Fruit fly (Drosophila melanogaster): ENCODE measurements around the gene DIP-gamma.
A peak's percentile ranks its signal among the peaks of the same experiment; 100 is the strongest.

DIP-gamma gene

DNA sequence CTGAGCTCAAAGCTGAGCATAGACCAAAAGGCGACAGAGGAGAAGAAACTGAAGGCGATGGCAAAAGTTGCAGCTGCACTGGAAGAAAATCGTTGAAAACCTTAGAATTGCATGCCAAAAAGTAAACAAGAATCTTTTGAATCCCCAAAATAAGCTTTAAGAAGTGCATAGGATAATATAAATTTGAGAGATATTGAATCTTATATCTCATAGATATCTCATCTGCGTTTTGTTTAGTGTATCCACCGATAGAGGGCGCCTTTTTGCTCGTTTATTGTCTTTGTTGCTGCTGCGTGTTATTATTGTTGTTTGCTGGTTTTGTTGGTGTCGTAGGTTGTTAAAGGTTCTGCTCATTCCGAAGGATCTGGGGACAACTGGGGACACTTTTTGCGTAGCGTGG, 15.7 kb upstream of the DIP-gamma start (continued):
- TF ChIP-seq NC2α (GFP tag; optimal IDR thresholded peaks at IDR 0.05): no peak
- no peak for TF ChIP-seq CG10321 (GFP tag; IDR thresholded peaks at IDR 0.05)
- no peak for TF ChIP-seq CG10267 (tag; optimal IDR thresholded peaks at IDR 0.05)
- TF ChIP-seq ash1 (GFP tag; optimal IDR thresholded peaks at IDR 0.05): no peak
- no peak for TF ChIP-seq pros (GFP tag; optimal IDR thresholded peaks at IDR 0.05)
- no peak for TF ChIP-seq so (GFP tag; IDR thresholded peaks at IDR 0.05)
- TF ChIP-seq lilli (GFP tag; optimal IDR thresholded peaks at IDR 0.05): no peak
- no peak for TF ChIP-seq Elba2 (GFP tag; optimal IDR thresholded peaks at IDR 0.05)
- no peak for TF ChIP-seq CG10462 (GFP tag; optimal IDR thresholded peaks at IDR 0.05)
- peak in 1 of 2 experiments; percentile 46 for TF ChIP-seq Hr51 (GFP tag; optimal IDR thresholded peaks at IDR 0.05)
- TF ChIP-seq CG7271 (tag; optimal IDR thresholded peaks at IDR 0.05): no peak
- peak; percentile 11 for TF ChIP-seq gem (tag; optimal IDR thresholded peaks at IDR 0.05)
- TF ChIP-seq bigmax (GFP tag; optimal IDR thresholded peaks at IDR 0.05): no peak
- no peak for TF ChIP-seq btn (GFP tag; optimal IDR thresholded peaks at IDR 0.05)
- TF ChIP-seq CG12391 (tag; optimal IDR thresholded peaks at IDR 0.05): peak; percentile 17
- TF ChIP-seq CG1233 (GFP tag; optimal IDR thresholded peaks at IDR 0.05): no peak
- no peak for TF ChIP-seq croc (GFP tag; conservative IDR thresholded peaks at IDR 0.05)
- no peak for TF ChIP-seq ato (GFP tag; IDR thresholded peaks at IDR 0.05; ENCODE audit: partially characterized antibody)
- no peak for TF ChIP-seq ase (GFP tag; IDR thresholded peaks at IDR 0.05)
- no peak for TF ChIP-seq CG6654 (GFP tag; optimal IDR thresholded peaks at IDR 0.05)
- 0 out of 2 replicates have a peak, but pooled peaks have one; percentile 8 for TF ChIP-seq CG3847 (GFP tag; IDR thresholded peaks at IDR 0.05)
- TF ChIP-seq CG12659 (GFP tag; optimal IDR thresholded peaks at IDR 0.05): no peak
- no peak for TF ChIP-seq CkIIα-i1 (GFP tag; IDR thresholded peaks at IDR 0.05)
- TF ChIP-seq CG18764 (GFP tag; optimal IDR thresholded peaks at IDR 0.05): no peak
- no peak for TF ChIP-seq CG6254 (GFP tag; optimal IDR thresholded peaks at IDR 0.05)
- no peak for TF ChIP-seq CG6791 (GFP tag; IDR thresholded peaks at IDR 0.05; ENCODE audit: partially characterized antibody)
- TF ChIP-seq CG7372 (GFP tag; IDR thresholded peaks at IDR 0.05): no peak
- TF ChIP-seq CG12071 (GFP tag; optimal IDR thresholded peaks at IDR 0.05): no peak
- peak; percentile 21; the same call in 1 of the 2 replicates for TF ChIP-seq sisA (GFP tag; IDR thresholded peaks at IDR 0.05)
- no peak for TF ChIP-seq psq (GFP tag; optimal IDR thresholded peaks at IDR 0.05)
- TF ChIP-seq Eip74EF (GFP tag; optimal IDR thresholded peaks at IDR 0.05): no peak
- no peak for TF ChIP-seq CG13287 (GFP tag; IDR thresholded peaks at IDR 0.05; ENCODE audit: partially characterized antibody)
- no peak for TF ChIP-seq tin (GFP tag; optimal IDR thresholded peaks at IDR 0.05)
- TF ChIP-seq crc (GFP tag; optimal IDR thresholded peaks at IDR 0.05): no peak
- no peak for TF ChIP-seq CG12104 (GFP tag; optimal IDR thresholded peaks at IDR 0.05)
- TF ChIP-seq lab (GFP tag; optimal IDR thresholded peaks at IDR 0.05): peak; percentile 26
- no peak for TF ChIP-seq lbe (GFP tag; optimal IDR thresholded peaks at IDR 0.05)
- no peak for TF ChIP-seq CG14860 (GFP tag; IDR thresholded peaks at IDR 0.05; ENCODE audit: partially characterized antibody)
- TF ChIP-seq knrl (GFP tag; IDR thresholded peaks at IDR 0.05; ENCODE audit: partially characterized antibody): no peak
- TF ChIP-seq h (optimal IDR thresholded peaks at IDR 0.05): no peak
- no peak for TF ChIP-seq Xrp1 (GFP tag; IDR thresholded peaks at IDR 0.05)
- TF ChIP-seq toy (GFP tag; IDR thresholded peaks at IDR 0.05): no peak
- no peak for TF ChIP-seq Hr3 (GFP tag; optimal IDR thresholded peaks at IDR 0.05)
- no peak for TF ChIP-seq schlank (tag; optimal IDR thresholded peaks at IDR 0.05)
- no peak for TF ChIP-seq pan (optimal IDR thresholded peaks at IDR 0.05)
- no peak for TF ChIP-seq pan (GFP tag; optimal IDR thresholded peaks at IDR 0.05 in 1 of 2, IDR thresholded peaks at IDR 0.05 in 1 of 2)
- TF ChIP-seq CG11560 (tag; IDR thresholded peaks at IDR 0.05): no peak
- peak; percentile 23 for TF ChIP-seq Sox102F (GFP tag; optimal IDR thresholded peaks at IDR 0.05)
- TF ChIP-seq ftz-f1 (GFP tag; optimal IDR thresholded peaks at IDR 0.05): no peak
- TF ChIP-seq caup (GFP tag; optimal IDR thresholded peaks at IDR 0.05; ENCODE audit: severe bottlenecking): no peak
- no peak for TF ChIP-seq CG8765 (GFP tag; IDR thresholded peaks at IDR 0.05)
- no peak for TF ChIP-seq yki (optimal IDR thresholded peaks at IDR 0.05)

Data from whole organism, embryonic.